Fruit fly (Drosophila melanogaster): ENCODE results near the gene CG34169.

The CG34169 gene

dm6 chr2L:17180038-17180437 lies 6.8 kb downstream of the CG34169 start, which contains the start of gene Gr36c:
Gene Gr36c, plus strand, starts transcription at chr2L:17180338.
- TF ChIP-seq kay (GFP tag; ENCODE audit: borderline replicate concordance) (no peak), Hr96 (GFP tag; optimal IDR thresholded peaks at IDR 0.05) (no peak), ovo (GFP tag; optimal IDR thresholded peaks at IDR 0.05) (no peak), CG12768 (GFP tag; optimal IDR thresholded peaks at IDR 0.05) (no peak), CG5204 (GFP tag; optimal IDR thresholded peaks at IDR 0.05) (no peak)

DNA sequence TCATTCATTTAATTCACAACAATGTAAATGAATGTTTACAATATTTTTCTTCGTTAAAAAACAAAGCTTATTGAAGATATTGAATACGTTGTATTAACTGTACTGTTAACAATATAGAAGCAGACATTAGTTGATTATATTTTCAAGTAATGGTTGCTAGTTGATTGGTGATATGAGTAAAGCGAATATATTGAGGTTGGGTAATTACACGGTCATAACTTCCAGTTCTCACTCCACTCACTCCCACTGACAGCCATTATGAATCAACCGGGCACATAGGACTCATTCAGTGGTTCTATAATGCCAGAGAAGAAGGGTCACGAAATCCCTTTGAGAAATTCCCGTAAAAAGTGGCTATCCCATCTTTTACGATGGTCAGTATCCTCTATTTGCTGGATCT lies 8.4 kb downstream of the CG34169 start, which contains the start of gene Grl36a:
TSS of gene Grl36a (plus strand) at position 301 of the 400 bp plus-strand sequence.
- TF ChIP-seq Mnt (GFP tag; optimal IDR thresholded peaks at IDR 0.05) (no peak), CG7101 (tag; optimal IDR thresholded peaks at IDR 0.05) (no peak), bab1 (GFP tag; optimal IDR thresholded peaks at IDR 0.05) (no peak), toe (GFP tag; optimal IDR thresholded peaks at IDR 0.05) (no peak), CG1620 (GFP tag; optimal IDR thresholded peaks at IDR 0.05) (no peak), Crg-1 (GFP tag; optimal IDR thresholded peaks at IDR 0.05) (no peak), tj (GFP tag; optimal IDR thresholded peaks at IDR 0.05) (no peak), CG5204 (GFP tag; optimal IDR thresholded peaks at IDR 0.05) (no peak), ovo (GFP tag; optimal IDR thresholded peaks at IDR 0.05) (no peak), CG14711 (tag; optimal IDR thresholded peaks at IDR 0.05) (no peak), CG12768 (GFP tag; optimal IDR thresholded peaks at IDR 0.05) (no peak), CG11617 (GFP tag; optimal IDR thresholded peaks at IDR 0.05) (no peak), cnc (optimal IDR thresholded peaks at IDR 0.05) (no peak), Hr96 (GFP tag; optimal IDR thresholded peaks at IDR 0.05) (no peak), CG7045 (GFP tag; optimal IDR thresholded peaks at IDR 0.05) (no peak), pad (GFP tag; optimal IDR thresholded peaks at IDR 0.05) (no peak)

DNA sequence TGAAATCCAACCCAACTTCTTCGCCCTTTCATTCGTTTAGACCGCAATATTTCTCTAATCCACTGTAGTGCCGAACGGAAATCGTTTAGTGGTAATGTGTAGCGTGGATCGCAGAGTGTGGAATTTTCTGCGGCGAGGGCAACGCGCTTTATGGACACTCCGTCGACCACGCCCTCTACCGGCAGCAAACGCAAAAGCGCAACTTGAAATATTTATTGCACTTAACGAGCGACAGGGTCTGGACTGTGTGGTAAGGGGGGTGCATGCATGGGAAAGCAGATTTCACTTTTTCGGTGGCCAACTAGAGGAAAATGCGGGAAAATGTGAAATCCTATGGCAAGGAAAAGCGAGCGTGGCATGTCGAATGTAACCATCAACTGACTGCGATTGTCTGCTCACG lies 21.9 kb downstream of the CG34169 start:
- no peak for TF ChIP-seq bab1 (GFP tag; optimal IDR thresholded peaks at IDR 0.05)
- no peak for TF ChIP-seq cnc (optimal IDR thresholded peaks at IDR 0.05)
- TF ChIP-seq Crg-1 (GFP tag; optimal IDR thresholded peaks at IDR 0.05) = no peak
- TF ChIP-seq toe (GFP tag; optimal IDR thresholded peaks at IDR 0.05) = no peak
- no peak for TF ChIP-seq CG7101 (tag; optimal IDR thresholded peaks at IDR 0.05)
- no peak for TF ChIP-seq CG1620 (GFP tag; optimal IDR thresholded peaks at IDR 0.05)
- TF ChIP-seq CG7045 (GFP tag; optimal IDR thresholded peaks at IDR 0.05) = no peak
- no peak for TF ChIP-seq tj (GFP tag; optimal IDR thresholded peaks at IDR 0.05)
- TF ChIP-seq CG5204 (GFP tag; optimal IDR thresholded peaks at IDR 0.05) = no peak
- no peak for TF ChIP-seq Hr96 (GFP tag; optimal IDR thresholded peaks at IDR 0.05)
- no peak for TF ChIP-seq CG33017 (tag; optimal IDR thresholded peaks at IDR 0.05)
- TF ChIP-seq ovo (GFP tag; optimal IDR thresholded peaks at IDR 0.05) = no peak
- no peak for TF ChIP-seq CG11617 (GFP tag; optimal IDR thresholded peaks at IDR 0.05)
- TF ChIP-seq Mnt (GFP tag; optimal IDR thresholded peaks at IDR 0.05) = no peak
- no peak for TF ChIP-seq CG14711 (tag; optimal IDR thresholded peaks at IDR 0.05)
- no peak for TF ChIP-seq Clk (GFP tag; optimal IDR thresholded peaks at IDR 0.05)
- no peak for TF ChIP-seq CG12768 (GFP tag; optimal IDR thresholded peaks at IDR 0.05)
- TF ChIP-seq cic (GFP tag; optimal IDR thresholded peaks at IDR 0.05) = no peak
- no peak for TF ChIP-seq kay (GFP tag; ENCODE audit: borderline replicate concordance)
- TF ChIP-seq pad (GFP tag; optimal IDR thresholded peaks at IDR 0.05) = no peak

dm6 chr2L:17201777-17202176 lies 28.5 kb downstream of the CG34169 start:
- TF ChIP-seq tj (GFP tag; optimal IDR thresholded peaks at IDR 0.05) (no peak), cnc (optimal IDR thresholded peaks at IDR 0.05) (no peak), CG7101 (tag; optimal IDR thresholded peaks at IDR 0.05) (no peak), bab1 (GFP tag; optimal IDR thresholded peaks at IDR 0.05) (no peak), CG14711 (tag; optimal IDR thresholded peaks at IDR 0.05) (no peak)

- TF ChIP-seq Mnt (GFP tag; optimal IDR thresholded peaks at IDR 0.05) (no peak), CG11617 (GFP tag; optimal IDR thresholded peaks at IDR 0.05) (no peak), kay (GFP tag; ENCODE audit: borderline replicate concordance) (no peak), Hr96 (GFP tag; optimal IDR thresholded peaks at IDR 0.05) (no peak), pad (GFP tag; optimal IDR thresholded peaks at IDR 0.05) (no peak), CG7101 (tag; optimal IDR thresholded peaks at IDR 0.05) (no peak), CG7045 (GFP tag; optimal IDR thresholded peaks at IDR 0.05) (no peak), CG5204 (GFP tag; optimal IDR thresholded peaks at IDR 0.05) (no peak), cnc (optimal IDR thresholded peaks at IDR 0.05) (no peak), CG12768 (GFP tag; optimal IDR thresholded peaks at IDR 0.05) (no peak), CG14711 (tag; optimal IDR thresholded peaks at IDR 0.05) (no peak), tj (GFP tag; optimal IDR thresholded peaks at IDR 0.05) (no peak), CG33017 (tag; optimal IDR thresholded peaks at IDR 0.05) (no peak), CG1620 (GFP tag; optimal IDR thresholded peaks at IDR 0.05) (no peak), ovo (GFP tag; optimal IDR thresholded peaks at IDR 0.05) (no peak)
Measured at dm6 chr2L:17203833-17204232, 30.6 kb downstream of the CG34169 start.

- no peak for TF ChIP-seq CG33017 (tag; optimal IDR thresholded peaks at IDR 0.05)
- no peak for TF ChIP-seq CG7045 (GFP tag; optimal IDR thresholded peaks at IDR 0.05)
- no peak for TF ChIP-seq cnc (optimal IDR thresholded peaks at IDR 0.05)
Measured at dm6 chr2L:17207072-17207471, 33.8 kb downstream of the CG34169 start.

DNA sequence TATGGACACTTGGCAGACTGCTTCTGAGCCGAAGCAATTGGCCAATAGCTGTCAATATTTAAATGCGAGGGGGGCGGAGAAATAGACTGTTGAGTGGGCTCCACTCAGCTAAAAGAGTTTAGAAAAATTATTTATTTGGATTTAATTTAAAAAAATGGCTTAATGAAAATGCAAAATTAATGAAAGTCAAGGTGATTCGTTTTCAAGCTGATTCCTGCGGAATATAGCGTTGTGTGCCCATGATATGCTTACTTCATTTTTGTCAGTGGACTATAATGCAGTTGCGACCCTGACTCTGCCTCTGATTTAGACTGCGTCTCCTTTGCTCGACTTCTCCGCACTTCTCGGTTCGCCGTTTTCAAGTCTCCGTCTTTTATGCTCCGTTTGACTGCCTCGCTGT lies 43.6 kb downstream of the CG34169 start:
- TF ChIP-seq CG14711 (tag; optimal IDR thresholded peaks at IDR 0.05) (no peak), bab1 (GFP tag; optimal IDR thresholded peaks at IDR 0.05) (no peak)

Measured in whole organism, adult.